Fruit fly (Drosophila melanogaster): ENCODE data around the gene CG34051.

dm6 chr2L:19960930-19961329, at the start of gene CG34051:
- TF ChIP-seq CG11093 (GFP tag; IDR thresholded peaks at IDR 0.05) (no peak), usp (GFP tag; optimal IDR thresholded peaks at IDR 0.05) (no peak), luna (GFP tag; optimal IDR thresholded peaks at IDR 0.05) (no peak), Jarid2 (GFP tag; optimal IDR thresholded peaks at IDR 0.05) (no peak), CG9609 (GFP tag; optimal IDR thresholded peaks at IDR 0.05) (no peak), CG30403 (GFP tag; optimal IDR thresholded peaks at IDR 0.05) (no peak), Nf-YA (GFP tag; IDR thresholded peaks at IDR 0.05) (no peak), esg (GFP tag; conservative IDR thresholded peaks at IDR 0.05) (no peak), fru (optimal IDR thresholded peaks at IDR 0.05) (no peak), CG11560 (tag; IDR thresholded peaks at IDR 0.05) (no peak), so (GFP tag; IDR thresholded peaks at IDR 0.05) (no peak)
